Worm (Caenorhabditis elegans) whole organism, early embryonic: ENCODE measurements around the gene Y42A5A.5.

Experiments
- aly-1 ChIP-seq: sonication (generic microtip); optimal IDR thresholded peaks from 2 replicates; lab custom pipeline; 2016; ENCODE audit warnings: missing genetic modification characterization, missing compliant biosample characterization
- ama-1 ChIP-seq: fragments of 150-350 bp; optimal IDR thresholded peaks from 2 replicates; lab custom pipeline; 2014
- ceh-13 ChIP-seq: fragments of 200-800 bp; sonication (Bioruptor generic); optimal IDR thresholded peaks from 2 replicates; lab custom pipeline; 2018; ENCODE audit warnings: mild to moderate bottlenecking, missing genetic modification characterization, missing compliant biosample characterization
- ets-7 ChIP-seq: sonication (generic microtip); optimal IDR thresholded peaks from 2 replicates; lab custom pipeline; 2016; ENCODE audit warnings: missing genotype, missing genetic modification characterization, missing compliant biosample characterization
- flt-1 ChIP-seq: fragments of 200-800 bp; sonication (Bioruptor generic); IDR thresholded peaks from 2 replicates; pipeline ENCODE4 v1.3.6; 2022; ENCODE audit warnings: missing genetic modification characterization, missing compliant biosample characterization
- hmbx-1 ChIP-seq: sonication (generic microtip); optimal IDR thresholded peaks from 2 replicates; lab custom pipeline; 2016; ENCODE audit warnings: mild to moderate bottlenecking, missing genetic modification characterization, missing compliant biosample characterization
- hmg-4 ChIP-seq: fragments of 200-800 bp; sonication (Bioruptor generic); optimal IDR thresholded peaks from 2 replicates; lab custom pipeline; 2018; ENCODE audit warnings: mild to moderate bottlenecking, missing genetic modification characterization, missing compliant biosample characterization
- pes-1 ChIP-seq: fragments of 200-800 bp; sonication (Bioruptor generic); IDR thresholded peaks from 2 replicates; pipeline ENCODE4 v1.3.6; 2022; ENCODE audit warnings: missing genetic modification reagents, missing genetic modification characterization, missing compliant biosample characterization
- scrt-1 ChIP-seq: fragments of 200-800 bp; sonication (Bioruptor generic); IDR thresholded peaks from 2 replicates; pipeline ENCODE4 v1.3.6; 2022; ENCODE audit warnings: missing genetic modification characterization, missing compliant biosample characterization
- sea-1 ChIP-seq: fragments of 200-800 bp; sonication (Bioruptor generic); conservative IDR thresholded peaks from 2 replicates; pipeline ENCODE4 v1.3.6; 2022; ENCODE audit warnings: missing genetic modification characterization, missing compliant biosample characterization
- tbx-11 ChIP-seq: fragments of 200-800 bp; sonication (Bioruptor generic); IDR thresholded peaks from 2 replicates; pipeline ENCODE4 v1.3.6; 2022; ENCODE audit warnings: missing genetic modification characterization, missing compliant biosample characterization
- tbx-37 ChIP-seq: fragments of 200-800 bp; sonication (Bioruptor generic); conservative IDR thresholded peaks from 2 replicates; pipeline ENCODE4 v1.3.6; 2022; ENCODE audit warnings: missing genetic modification reagents, missing genetic modification characterization, missing compliant biosample characterization
- tra-4 ChIP-seq: sonication (generic microtip); optimal IDR thresholded peaks from 2 replicates; lab custom pipeline; 2017; ENCODE audit warnings: missing genetic modification characterization, missing compliant biosample characterization

Y42A5A.5 gene

ce11 chrV:11060239-11060984 is 49.1 kb downstream of the Y42A5A.5 start, which contains the start of gene T04C12.11:
TSS of gene T04C12.11 (minus strand) at chrV:11060289.
- TF ChIP-seq tbx-11 (no peak), pes-1 (no peak), sea-1 (no peak), flt-1 (GFP tag; lab: Robert Waterston, UW) (no peak), tbx-37 (GFP tag; lab: Robert Waterston, UW) (no peak), ets-7 (tag; lab: Kevin White, UChicago) (no peak)

- TF ChIP-seq hmg-4 (GFP tag; lab: Kevin White, UChicago): no peak
- TF ChIP-seq tra-4 (tag; lab: Kevin White, UChicago): no peak
- no peak for TF ChIP-seq tbx-37 (GFP tag; lab: Robert Waterston, UW)
- no peak for TF ChIP-seq ceh-13 (GFP tag; lab: Kevin White, UChicago)
- TF ChIP-seq sea-1: no peak
- TF ChIP-seq flt-1 (GFP tag; lab: Robert Waterston, UW): no peak
- no peak for TF ChIP-seq aly-1 (tag; lab: Kevin White, UChicago)
- no peak for TF ChIP-seq hmbx-1 (tag; lab: Kevin White, UChicago)
- TF ChIP-seq scrt-1 (GFP tag; lab: Robert Waterston, UW): no peak
- TF ChIP-seq ama-1 (lab: Kevin White, UChicago): no peak
- no peak for TF ChIP-seq tbx-11
Measured at ce11 chrV:11059180-11059579, 50.4 kb downstream of the Y42A5A.5 start, which contains the start of gene T04C12.1. TSS of gene T04C12.1 (minus strand) at chrV:11059269.
